Worm (Caenorhabditis elegans): ENCODE data around the gene bcas-2.

ce11 chrIII:6287195-6287594 lies 41.6 kb upstream of the bcas-2 start, which contains the start of gene F47D12.6:
- no peak for TF ChIP-seq hlh-1 (tag; optimal IDR thresholded peaks at IDR 0.05)
- TF ChIP-seq lsy-2 (tag; optimal IDR thresholded peaks at IDR 0.05), result no peak
- TF ChIP-seq nhr-237 (tag; optimal IDR thresholded peaks at IDR 0.05), result no peak
- TF ChIP-seq nhr-76 (tag; optimal IDR thresholded peaks at IDR 0.05), result no peak
- TF ChIP-seq ztf-11 (tag; optimal IDR thresholded peaks at IDR 0.05), result no peak
